Fruit fly (Drosophila melanogaster) whole organism, wandering third instar larva: ENCODE measurements around the gene CG15382.

ENCODE experiments used
- CG9705 ChIP-seq: fragments of 200-800 bp; sonication (Bioruptor generic); optimal IDR thresholded peaks from 2 replicates; lab custom pipeline; 2018; ENCODE audit warnings: missing biosample characterization, mild to moderate bottlenecking, missing genetic modification characterization
- CrebA ChIP-seq: fragments of 200-800 bp; sonication (Bioruptor generic); optimal IDR thresholded peaks from 2 replicates; lab custom pipeline; 2016; ENCODE audit warnings: missing biosample characterization, mild to moderate bottlenecking, missing genetic modification characterization, borderline replicate concordance
- br ChIP-seq: fragments of 200-800 bp; sonication (Bioruptor generic); optimal IDR thresholded peaks from 2 replicates; lab custom pipeline; 2016; ENCODE audit warnings: missing biosample characterization, missing genetic modification characterization
- pan ChIP-seq: fragments of >200 bp; optimal IDR thresholded peaks from 2 replicates; lab custom pipeline; 2017
- psq ChIP-seq: fragments of 200-800 bp; sonication (Bioruptor generic); optimal IDR thresholded peaks from 3 replicates; lab custom pipeline; 2017; ENCODE audit warnings: missing biosample characterization, mild to moderate bottlenecking, missing genetic modification characterization, moderate library complexity
- woc ChIP-seq: sonication (Bioruptor generic); optimal IDR thresholded peaks from 2 replicates; lab custom pipeline; 2016; ENCODE audit warnings: missing biosample characterization, mild to moderate bottlenecking, missing genetic modification characterization

- TF ChIP-seq psq (peak; percentile 96), pan (lab: Kevin White, UChicago) (no peak), CG9705 (peak; percentile 97), br (GFP tag; lab: Kevin White, UChicago) (peak; percentile 94), woc (GFP tag; lab: Kevin White, UChicago) (peak; percentile 94), CrebA (GFP tag; lab: Kevin White, UChicago) (no peak)
Observed at dm6 chr2L:2130157-2130987, 25.2 kb upstream of the CG15382 start, which contains the start of gene Glyp.
